Worm (Caenorhabditis elegans): ENCODE results near the gene max-1.

ce11 chrV:13154225-13154624 is 34.2 kb upstream of the max-1 start:
- TF ChIP-seq pha-4 (tag; optimal IDR thresholded peaks at IDR 0.05) (no peak), ceh-27 (GFP tag; optimal IDR thresholded peaks at IDR 0.05) (no peak), unc-62 (GFP tag; optimal IDR thresholded peaks at IDR 0.05) (no peak), zim-3 (tag; optimal IDR thresholded peaks at IDR 0.05) (no peak), Y53G8AR.9 (GFP tag; conservative IDR thresholded peaks at IDR 0.05) (no peak)

Data from whole organism, young adult.